Fruit fly (Drosophila melanogaster) whole organism, embryonic: Measurements from ENCODE around the gene Cdk5alpha.

Experiments
- ATbp ChIP-seq: fragments of 200-800 bp; sonication (Bioruptor generic); optimal IDR thresholded peaks from 2 replicates; lab custom pipeline; 2017; ENCODE audit warnings: missing biosample characterization, mild to moderate bottlenecking, missing genetic modification characterization, missing genetic modification reagents
- BEAF-32 ChIP-seq: fragments of 200-800 bp; sonication (Bioruptor generic); optimal IDR thresholded peaks from 3 replicates; lab custom pipeline; 2017; ENCODE audit warnings: missing biosample characterization, missing genetic modification characterization, mild to moderate bottlenecking, moderate library complexity, missing genetic modification reagents
- Bdp1 ChIP-seq: fragments of 200-800 bp; sonication (Bioruptor generic); optimal IDR thresholded peaks from 3 replicates; lab custom pipeline; 2016; ENCODE audit warnings: missing biosample characterization, missing genetic modification characterization
- CG10267 ChIP-seq: fragments of 200-800 bp; sonication (Bioruptor generic); optimal IDR thresholded peaks from 2 replicates; lab custom pipeline; 2018; ENCODE audit warnings: missing biosample characterization, mild to moderate bottlenecking, missing genetic modification characterization, moderate library complexity
- CG11247 ChIP-seq: fragments of 200-800 bp; sonication (Bioruptor generic); IDR thresholded peaks from 2 replicates; pipeline ENCODE4 v1.3.6; 2022; ENCODE audit warnings: missing biosample characterization, missing genetic modification characterization
- CG12155 ChIP-seq: fragments of 200-800 bp; sonication (Bioruptor generic); optimal IDR thresholded peaks from 3 replicates; lab custom pipeline; 2016; ENCODE audit warnings: missing biosample characterization, missing genetic modification characterization
- CG12299 ChIP-seq: fragments of 200-800 bp; sonication (Bioruptor generic); optimal IDR thresholded peaks from 2 replicates; lab custom pipeline; 2018; ENCODE audit warnings: missing biosample characterization, mild to moderate bottlenecking, missing genetic modification characterization
- CG12769 ChIP-seq: fragments of 200-800 bp; sonication (Bioruptor generic); optimal IDR thresholded peaks from 2 replicates; lab custom pipeline; 2019; ENCODE audit warnings: missing biosample characterization, mild to moderate bottlenecking, missing genetic modification characterization, moderate library complexity
- CG14050 ChIP-seq: fragments of 200-800 bp; sonication (Bioruptor generic); IDR thresholded peaks from 3 replicates; pipeline ENCODE4 v1.3.6; 2022; ENCODE audit warnings: missing biosample characterization, missing genetic modification characterization
- CG18764 ChIP-seq: fragments of 200-800 bp; sonication (Bioruptor generic); optimal IDR thresholded peaks from 3 replicates; lab custom pipeline; 2016; ENCODE audit warnings: missing biosample characterization, missing genetic modification characterization
- CG2116 ChIP-seq: fragments of 200-800 bp; sonication (Bioruptor generic); optimal IDR thresholded peaks from 3 replicates; lab custom pipeline; 2018; ENCODE audit warnings: missing biosample characterization, mild to moderate bottlenecking, missing genetic modification characterization
- CG5245 ChIP-seq: fragments of 200-800 bp; sonication (Bioruptor generic); optimal IDR thresholded peaks from 3 replicates; lab custom pipeline; 2016; ENCODE audit warnings: missing biosample characterization, missing genetic modification characterization
- CG6791 ChIP-seq: fragments of 200-800 bp; sonication (Bioruptor generic); IDR thresholded peaks from 3 replicates; pipeline ENCODE4 v1.3.6; 2022; ENCODE audit warnings: missing biosample characterization, missing genetic modification characterization; ENCODE audit not compliant: partially characterized antibody
- CG8089 ChIP-seq: fragments of 200-800 bp; sonication (Bioruptor generic); optimal IDR thresholded peaks from 3 replicates; lab custom pipeline; 2016; ENCODE audit warnings: missing biosample characterization, missing genetic modification characterization
- CG8765 ChIP-seq: fragments of 200-800 bp; sonication (Bioruptor generic); IDR thresholded peaks from 2 replicates; pipeline ENCODE4 v1.3.6; 2022; ENCODE audit warnings: missing biosample characterization, missing genetic modification characterization
- CTCF ChIP-seq: fragments of 200-800 bp; sonication (Bioruptor generic); optimal IDR thresholded peaks from 2 replicates; lab custom pipeline; 2017; ENCODE audit warnings: missing biosample characterization, mild to moderate bottlenecking, missing genetic modification characterization, moderate library complexity
- Dll ChIP-seq: fragments of 200-800 bp; sonication (Bioruptor generic); IDR thresholded peaks from 4 replicates; pipeline ENCODE4 v1.3.6; 2022; ENCODE audit warnings: missing biosample characterization, missing genetic modification characterization; ENCODE audit not compliant: partially characterized antibody
- Doc2 ChIP-seq: fragments of 200-800 bp; sonication (Bioruptor generic); IDR thresholded peaks from 2 replicates; pipeline ENCODE4 v1.3.6; 2022; ENCODE audit warnings: missing biosample characterization, missing genetic modification characterization
- Dp ChIP-seq: fragments of 200-800 bp; sonication (Bioruptor generic); optimal IDR thresholded peaks from 2 replicates; lab custom pipeline; 2018; ENCODE audit warnings: missing biosample characterization, mild to moderate bottlenecking, missing genetic modification characterization, moderate library complexity
- Gug ChIP-seq: fragments of 200-800 bp; sonication (Bioruptor generic); IDR thresholded peaks from 4 replicates; pipeline ENCODE4 v1.3.6; 2022; ENCODE audit warnings: missing biosample characterization, missing genetic modification characterization
- HLH4C ChIP-seq: fragments of 200-800 bp; sonication (Bioruptor generic); IDR thresholded peaks from 3 replicates; pipeline ENCODE4 v1.3.6; 2022; ENCODE audit warnings: missing biosample characterization, missing genetic modification characterization; ENCODE audit not compliant: partially characterized antibody
- HLH54F ChIP-seq: fragments of 200-800 bp; sonication (Bioruptor generic); optimal IDR thresholded peaks from 3 replicates; lab custom pipeline; 2016; ENCODE audit warnings: missing biosample characterization, missing genetic modification characterization
- HLHmδ ChIP-seq: fragments of 200-800 bp; sonication (Bioruptor generic); optimal IDR thresholded peaks from 2 replicates; lab custom pipeline; 2018; ENCODE audit warnings: missing biosample characterization, mild to moderate bottlenecking, missing genetic modification characterization, moderate library complexity
- HmgZ ChIP-seq: fragments of 200-800 bp; sonication (Bioruptor generic); optimal IDR thresholded peaks from 2 replicates; lab custom pipeline; 2018; ENCODE audit warnings: missing biosample characterization, mild to moderate bottlenecking, missing genetic modification characterization
- Hr78 ChIP-seq, 2 experiments: fragments of 200-800 bp in 1 of 2; fragments of >200 bp in 1 of 2; sonication (Bioruptor generic) in 1 of 2; optimal IDR thresholded peaks; 2 replicates each; lab custom pipeline; 2017 to 2019; ENCODE audit warnings: missing biosample characterization in 2 of 2, missing genetic modification characterization in 2 of 2, mild to moderate bottlenecking in 1 of 2, moderate library complexity in 1 of 2
- Lpt ChIP-seq: fragments of >200 bp; optimal IDR thresholded peaks from 2 replicates; lab custom pipeline; 2018; ENCODE audit warnings: missing biosample characterization, missing genetic modification characterization
- Xrp1 ChIP-seq: fragments of 200-800 bp; sonication (Bioruptor generic); IDR thresholded peaks from 2 replicates; pipeline ENCODE4 v1.3.6; 2022; ENCODE audit warnings: missing biosample characterization, missing genetic modification characterization
- YL-1 ChIP-seq: fragments of 200-800 bp; sonication (Bioruptor generic); optimal IDR thresholded peaks from 3 replicates; lab custom pipeline; 2017; ENCODE audit warnings: missing biosample characterization, mild to moderate bottlenecking, missing genetic modification characterization
- amos ChIP-seq: fragments of 200-800 bp; sonication (Bioruptor generic); IDR thresholded peaks from 2 replicates; pipeline ENCODE4 v1.3.6; 2022; ENCODE audit warnings: missing biosample characterization, missing genetic modification characterization; ENCODE audit not compliant: partially characterized antibody
- ase ChIP-seq: fragments of 200-800 bp; sonication (Bioruptor generic); IDR thresholded peaks from 3 replicates; pipeline ENCODE4 v1.3.6; 2022; ENCODE audit warnings: missing biosample characterization, missing genetic modification characterization
- ato ChIP-seq: fragments of 200-800 bp; sonication (Bioruptor generic); IDR thresholded peaks from 2 replicates; pipeline ENCODE4 v1.3.6; 2022; ENCODE audit warnings: missing biosample characterization, missing genetic modification characterization; ENCODE audit not compliant: partially characterized antibody
- chinmo ChIP-seq: fragments of 200-800 bp; sonication (Bioruptor generic); IDR thresholded peaks from 4 replicates; pipeline ENCODE4 v1.3.6; 2022; ENCODE audit warnings: missing biosample characterization, missing genetic modification characterization; ENCODE audit not compliant: partially characterized antibody
- chn ChIP-seq: fragments of 200-800 bp; sonication (Bioruptor generic); optimal IDR thresholded peaks from 2 replicates; lab custom pipeline; 2016; ENCODE audit warnings: missing biosample characterization, missing genetic modification characterization
- crc ChIP-seq: fragments of 200-800 bp; sonication (Bioruptor generic); optimal IDR thresholded peaks from 2 replicates; lab custom pipeline; 2016; ENCODE audit warnings: missing biosample characterization, missing genetic modification characterization
- cwo ChIP-seq: fragments of 200-800 bp; sonication (Bioruptor generic); optimal IDR thresholded peaks from 3 replicates; lab custom pipeline; 2017; ENCODE audit warnings: missing biosample characterization, missing genetic modification characterization, mild to moderate bottlenecking, moderate library complexity, missing genetic modification reagents
- dm ChIP-seq: fragments of 200-800 bp; sonication (Bioruptor generic); optimal IDR thresholded peaks from 3 replicates; lab custom pipeline; 2016; ENCODE audit warnings: missing biosample characterization, missing genetic modification characterization
- fru ChIP-seq: fragments of >200 bp; optimal IDR thresholded peaks from 2 replicates; lab custom pipeline; 2017
- gsb ChIP-seq: fragments of 200-800 bp; sonication (Bioruptor generic); IDR thresholded peaks from 2 replicates; pipeline ENCODE4 v1.3.6; 2022; ENCODE audit warnings: missing biosample characterization, missing genetic modification characterization
- hbn ChIP-seq: fragments of 200-800 bp; sonication (Bioruptor generic); IDR thresholded peaks from 2 replicates; pipeline ENCODE4 v1.3.6; 2022; ENCODE audit warnings: missing biosample characterization, missing genetic modification characterization; ENCODE audit not compliant: partially characterized antibody
- jigr1 ChIP-seq: fragments of 200-800 bp; sonication (Bioruptor generic); IDR thresholded peaks from 3 replicates; pipeline ENCODE4 v1.3.6; 2022; ENCODE audit warnings: missing biosample characterization, missing genetic modification characterization
- klu ChIP-seq: fragments of 200-800 bp; sonication (Bioruptor generic); IDR thresholded peaks from 2 replicates; pipeline ENCODE4 v1.3.6; 2022; ENCODE audit warnings: missing biosample characterization, missing genetic modification characterization
- mam ChIP-seq: fragments of 200-800 bp; sonication (Bioruptor generic); optimal IDR thresholded peaks from 3 replicates; lab custom pipeline; 2016; ENCODE audit warnings: missing biosample characterization, missing genetic modification characterization
- nmo ChIP-seq: fragments of 200-800 bp; sonication (Bioruptor generic); optimal IDR thresholded peaks from 2 replicates; lab custom pipeline; 2018; ENCODE audit warnings: missing biosample characterization, mild to moderate bottlenecking, missing genetic modification characterization, moderate library complexity
- peb ChIP-seq: fragments of 200-800 bp; sonication (Bioruptor generic); IDR thresholded peaks from 2 replicates; pipeline ENCODE4 v1.3.6; 2022; ENCODE audit warnings: missing biosample characterization, missing genetic modification characterization
- pzg ChIP-seq: fragments of 200-800 bp; sonication (Bioruptor generic); optimal IDR thresholded peaks from 3 replicates; lab custom pipeline; 2018; ENCODE audit warnings: missing biosample characterization, mild to moderate bottlenecking, missing genetic modification characterization, moderate library complexity
- sna ChIP-seq: fragments of 200-800 bp; sonication (Bioruptor generic); IDR thresholded peaks from 2 replicates; pipeline ENCODE4 v1.3.6; 2022; ENCODE audit warnings: missing biosample characterization, missing genetic modification characterization; ENCODE audit not compliant: partially characterized antibody
- ssp ChIP-seq: fragments of 200-800 bp; sonication (Bioruptor generic); IDR thresholded peaks from 2 replicates; pipeline ENCODE4 v1.3.6; 2022; ENCODE audit warnings: missing biosample characterization, missing genetic modification characterization
- stwl ChIP-seq: fragments of 200-800 bp; sonication (Bioruptor generic); optimal IDR thresholded peaks from 3 replicates; lab custom pipeline; 2018; ENCODE audit warnings: missing biosample characterization, mild to moderate bottlenecking, missing genetic modification characterization, moderate library complexity
- vnd ChIP-seq: fragments of 200-800 bp; sonication (Bioruptor generic); IDR thresholded peaks from 3 replicates; pipeline ENCODE4 v1.3.6; 2022; ENCODE audit warnings: missing biosample characterization, missing genetic modification characterization; ENCODE audit not compliant: partially characterized antibody
- vvl ChIP-seq: fragments of 200-800 bp; sonication (Bioruptor generic); IDR thresholded peaks from 2 replicates; pipeline ENCODE4 v1.3.6; 2022; ENCODE audit warnings: missing biosample characterization, missing genetic modification characterization
- z ChIP-seq: fragments of 200-800 bp; sonication (Bioruptor generic); IDR thresholded peaks from 3 replicates; pipeline ENCODE4 v1.3.6; 2022; ENCODE audit warnings: missing biosample characterization, missing genetic modification characterization

Cdk5alpha gene

DNA sequence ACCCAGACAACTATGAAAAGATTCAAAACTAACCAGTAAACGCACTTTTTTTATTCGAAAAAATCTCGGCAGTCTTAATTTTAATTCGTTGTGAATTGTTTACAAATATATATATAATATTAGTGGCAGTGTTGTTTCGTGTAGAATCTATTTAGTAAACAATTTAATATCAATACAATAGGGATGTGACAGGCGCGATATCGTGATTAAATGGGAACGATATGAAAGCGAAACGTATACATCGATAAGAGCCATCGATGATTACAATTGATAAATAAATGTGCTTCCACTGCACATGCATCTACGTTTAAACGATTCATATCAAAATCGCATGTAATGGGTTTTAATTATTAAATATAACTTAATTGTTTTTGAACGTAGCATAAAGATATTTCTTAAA, 33.4 kb downstream of the Cdk5alpha start (continued):
- TF ChIP-seq HLH54F (GFP tag; lab: Kevin White, UChicago): no peak
- TF ChIP-seq Hr78 (GFP tag; optimal IDR thresholded peaks at IDR 0.05; lab: Kevin White, UChicago): no peak
- peak; percentile 96 for TF ChIP-seq amos (GFP tag; lab: Robert Waterston, UW)
- no peak for TF ChIP-seq CG8765 (GFP tag; lab: Robert Waterston, UW)
- no peak for TF ChIP-seq dm
- TF ChIP-seq Gug (GFP tag; lab: Robert Waterston, UW): no peak; the same call in 3 of the 4 replicates
- TF ChIP-seq CTCF (GFP tag; lab: Kevin White, UChicago): no peak
- TF ChIP-seq cwo (GFP tag; lab: Kevin White, UChicago): no peak
- TF ChIP-seq ase (GFP tag; lab: Robert Waterston, UW): no peak
- TF ChIP-seq Dp: peak; percentile 27
- TF ChIP-seq ssp (GFP tag; lab: Robert Waterston, UW): peak; percentile 82
- TF ChIP-seq peb (GFP tag; lab: Robert Waterston, UW): no peak
- TF ChIP-seq CG14050 (GFP tag; lab: Robert Waterston, UW): no peak
- no peak for TF ChIP-seq HLHmδ (GFP tag; lab: Kevin White, UChicago)
- no peak for TF ChIP-seq CG8089 (GFP tag; lab: Kevin White, UChicago)
- no peak for TF ChIP-seq CG5245 (GFP tag; lab: Kevin White, UChicago)
- no peak for TF ChIP-seq vvl (GFP tag; lab: Robert Waterston, UW)
- TF ChIP-seq z: no peak
- TF ChIP-seq Dll: peak; percentile 81
- TF ChIP-seq CG2116 (GFP tag; lab: Kevin White, UChicago): peak; percentile 42
- TF ChIP-seq jigr1 (GFP tag; lab: Robert Waterston, UW): no peak
- no peak for TF ChIP-seq CG11247 (GFP tag; lab: Robert Waterston, UW)
- peak; percentile 79 for TF ChIP-seq sna
- TF ChIP-seq CG10267 (tag; lab: Kevin White, UChicago): peak; percentile 17
- TF ChIP-seq hbn (GFP tag; lab: Robert Waterston, UW): peak; percentile 61; the same call in 1 of the 2 replicates
- peak; percentile 92 for TF ChIP-seq CG6791 (GFP tag; lab: Robert Waterston, UW)
- no peak for TF ChIP-seq gsb (GFP tag; lab: Robert Waterston, UW)
- no peak for TF ChIP-seq crc (GFP tag; lab: Kevin White, UChicago)
- no peak for TF ChIP-seq Bdp1 (GFP tag; lab: Kevin White, UChicago)
- no peak for TF ChIP-seq Lpt (GFP tag; lab: Kevin White, UChicago)
- peak; percentile 87 for TF ChIP-seq HLH4C
- TF ChIP-seq Xrp1 (GFP tag; lab: Robert Waterston, UW): no peak
- peak; percentile 59 for TF ChIP-seq stwl
- no peak for TF ChIP-seq chn
- no peak for TF ChIP-seq Doc2 (GFP tag; lab: Robert Waterston, UW)
- peak; percentile 16 for TF ChIP-seq nmo
- peak; percentile 92 for TF ChIP-seq ato (GFP tag; lab: Robert Waterston, UW)
- no peak for TF ChIP-seq mam (GFP tag; lab: Kevin White, UChicago)
- no peak for TF ChIP-seq fru (lab: Kevin White, UChicago)
- TF ChIP-seq ATbp: no peak
- TF ChIP-seq CG12769: no peak
- TF ChIP-seq vnd (GFP tag; lab: Robert Waterston, UW): peak; percentile 88
- TF ChIP-seq chinmo (GFP tag; lab: Robert Waterston, UW): peak; percentile 81; the same call in 1 of the 4 replicates
- TF ChIP-seq CG12299: peak; percentile 38
- peak; percentile 89 for TF ChIP-seq BEAF-32 (GFP tag; lab: Kevin White, UChicago)
- TF ChIP-seq HmgZ: peak; percentile 7
- TF ChIP-seq klu (GFP tag; lab: Robert Waterston, UW): no peak
- TF ChIP-seq pzg: peak; percentile 75
- no peak for TF ChIP-seq YL-1
- TF ChIP-seq CG18764 (GFP tag; lab: Kevin White, UChicago): no peak
- no peak for TF ChIP-seq CG12155
